Fruit fly (Drosophila melanogaster): ENCODE measurements around the gene CG1236.
A peak's percentile ranks its signal among the peaks of the same experiment; 100 is the strongest.

- TF ChIP-seq Mnt (GFP tag; optimal IDR thresholded peaks at IDR 0.05) (peak; percentile 54), cnc (optimal IDR thresholded peaks at IDR 0.05) (no peak), CG7101 (tag; optimal IDR thresholded peaks at IDR 0.05) (peak; percentile 44), toe (GFP tag; optimal IDR thresholded peaks at IDR 0.05) (peak; percentile 83), tj (GFP tag; optimal IDR thresholded peaks at IDR 0.05) (peak; percentile 28), cic (GFP tag; optimal IDR thresholded peaks at IDR 0.05) (no peak), CG5204 (GFP tag; optimal IDR thresholded peaks at IDR 0.05) (no peak), CG14711 (tag; optimal IDR thresholded peaks at IDR 0.05) (no peak), CG1620 (GFP tag; optimal IDR thresholded peaks at IDR 0.05) (peak; percentile 55), ovo (GFP tag; optimal IDR thresholded peaks at IDR 0.05) (peak; percentile 96), bab1 (GFP tag; optimal IDR thresholded peaks at IDR 0.05) (peak; percentile 59), Clk (GFP tag; optimal IDR thresholded peaks at IDR 0.05) (no peak), CG7045 (GFP tag; optimal IDR thresholded peaks at IDR 0.05) (peak; percentile 49), pad (GFP tag; optimal IDR thresholded peaks at IDR 0.05) (peak; percentile 99)
Measured at dm6 chr3R:5778731-5779593, 42.4 kb downstream of the CG1236 start, which contains the start of gene jagn.

All from whole organism, adult.